Worm (Caenorhabditis elegans) whole organism, L1 larva: ENCODE results near the gene F10D7.5.

ENCODE experiments used
- C16A3.4 ChIP-seq: fragments of 150-350 bp; optimal IDR thresholded peaks from 2 replicates; lab custom pipeline; 2014; ENCODE audit warnings: missing biosample characterization, missing genetic modification characterization
- F16B12.6 ChIP-seq: fragments of 150-350 bp; optimal IDR thresholded peaks from 2 replicates; lab custom pipeline; 2014; ENCODE audit warnings: missing biosample characterization, missing genetic modification characterization
- alr-1 ChIP-seq: fragments of 200-800 bp; sonication (Bioruptor generic); optimal IDR thresholded peaks from 2 replicates; lab custom pipeline; 2018; ENCODE audit warnings: borderline replicate concordance, mild to moderate bottlenecking, missing genetic modification characterization, missing compliant biosample characterization
- aly-2 ChIP-seq: fragments of 150-350 bp; optimal IDR thresholded peaks from 2 replicates; lab custom pipeline; 2014; ENCODE audit warnings: missing biosample characterization, missing genetic modification characterization
- ama-1 ChIP-seq: fragments of 150-350 bp; optimal IDR thresholded peaks from 2 replicates; lab custom pipeline; 2014
- blmp-1 ChIP-seq: fragments of 150-350 bp; optimal IDR thresholded peaks from 2 replicates; lab custom pipeline; 2014; ENCODE audit warnings: missing biosample characterization, missing genetic modification characterization
- ceh-63 ChIP-seq: fragments of 200-800 bp; sonication (Bioruptor generic); optimal IDR thresholded peaks from 2 replicates; lab custom pipeline; 2018; ENCODE audit warnings: mild to moderate bottlenecking, missing genetic modification characterization, missing compliant biosample characterization
- ceh-8 ChIP-seq: fragments of 200-800 bp; sonication (Bioruptor generic); optimal IDR thresholded peaks from 2 replicates; lab custom pipeline; 2018; ENCODE audit warnings: mild to moderate bottlenecking, missing genetic modification characterization, moderate library complexity, missing compliant biosample characterization
- ceh-90 ChIP-seq: sonication (generic microtip); optimal IDR thresholded peaks from 2 replicates; lab custom pipeline; 2016; ENCODE audit warnings: missing genetic modification characterization, missing compliant biosample characterization
- ces-1 ChIP-seq: fragments of 150-350 bp; optimal IDR thresholded peaks from 2 replicates; lab custom pipeline; 2014; ENCODE audit warnings: missing biosample characterization, missing genetic modification reagents, missing genetic modification characterization
- efl-1 ChIP-seq, 4 experiments: fragments of 150-350 bp; optimal IDR thresholded peaks in 3 of 4; peaks in 1 of 4; 1 replicate in 1 of 4; 2 replicates in 3 of 4; lab custom pipeline; 2014; ENCODE audit warnings: missing biosample characterization in 2 of 4, missing genetic modification characterization in 2 of 4, missing genetic modification reagents in 2 of 4
- efl-3 ChIP-seq: fragments of 200-800 bp; sonication (Bioruptor generic); optimal IDR thresholded peaks from 2 replicates; lab custom pipeline; 2018; ENCODE audit warnings: mild to moderate bottlenecking, missing genetic modification characterization, missing compliant biosample characterization
- egl-13 ChIP-seq: sonication (generic microtip); optimal IDR thresholded peaks from 2 replicates; lab custom pipeline; 2016; ENCODE audit warnings: missing genotype, missing genetic modification reagents, missing genetic modification characterization, missing compliant biosample characterization
- egl-27 ChIP-seq, 2 experiments: fragments of 150-350 bp in 1 of 2; sonication (generic microtip); optimal IDR thresholded peaks; 3 replicates each; lab custom pipeline; 2017 to 2018; ENCODE audit warnings: missing biosample characterization in 2 of 2, missing genetic modification characterization in 2 of 2, missing genetic modification reagents in 2 of 2
- hlh-17 ChIP-seq: fragments of 200-800 bp; sonication (Bioruptor generic); optimal IDR thresholded peaks from 2 replicates; lab custom pipeline; 2018; ENCODE audit warnings: missing genetic modification characterization, mild to moderate bottlenecking, missing compliant biosample characterization, moderate library complexity, borderline replicate concordance
- lin-35 ChIP-seq, 2 experiments: fragments of 150-350 bp; optimal IDR thresholded peaks; 2 replicates each; lab custom pipeline; 2014; ENCODE audit warnings: missing biosample characterization in 2 of 2, missing genetic modification characterization in 2 of 2, missing genetic modification reagents in 2 of 2
- lir-3 ChIP-seq: sonication (generic microtip); optimal IDR thresholded peaks from 2 replicates; lab custom pipeline; 2016; ENCODE audit warnings: mild to moderate bottlenecking, missing genetic modification characterization, moderate library complexity, missing compliant biosample characterization; ENCODE audit not compliant: poor library complexity
- mef-2 ChIP-seq: fragments of 150-350 bp; optimal IDR thresholded peaks from 2 replicates; lab custom pipeline; 2014; ENCODE audit warnings: missing biosample characterization, missing genetic modification characterization
- nhr-19 ChIP-seq: fragments of 200-800 bp; sonication (Bioruptor generic); conservative IDR thresholded peaks from 2 replicates; pipeline ENCODE4 v1.3.6; 2022; ENCODE audit warnings: missing genetic modification characterization, missing compliant biosample characterization
- nhr-20 ChIP-seq: sonication (generic microtip); optimal IDR thresholded peaks from 2 replicates; lab custom pipeline; 2016; ENCODE audit warnings: mild to moderate bottlenecking, missing genetic modification characterization, missing compliant biosample characterization
- nhr-77 ChIP-seq: fragments of 150-350 bp; optimal IDR thresholded peaks from 2 replicates; lab custom pipeline; 2014; ENCODE audit warnings: missing biosample characterization, missing genetic modification characterization
- skn-1 ChIP-seq: fragments of 150-350 bp; optimal IDR thresholded peaks from 2 replicates; lab custom pipeline; 2014; ENCODE audit warnings: missing biosample characterization, missing genetic modification characterization
- sptf-1 ChIP-seq: fragments of 150-350 bp; optimal IDR thresholded peaks from 2 replicates; lab custom pipeline; 2014; ENCODE audit warnings: missing biosample characterization, missing genetic modification characterization
- tlp-1 ChIP-seq: fragments of 150-350 bp; optimal IDR thresholded peaks from 2 replicates; lab custom pipeline; 2014; ENCODE audit warnings: missing biosample characterization, missing genetic modification characterization
- unc-130 ChIP-seq: fragments of 150-350 bp; optimal IDR thresholded peaks from 2 replicates; lab custom pipeline; 2017; ENCODE audit warnings: missing biosample characterization, missing genetic modification characterization, inconsistent platforms
- unc-62 ChIP-seq: fragments of 150-350 bp; optimal IDR thresholded peaks from 2 replicates; lab custom pipeline; 2014; ENCODE audit warnings: missing biosample characterization, missing genetic modification reagents, missing genetic modification characterization
- unc-86 ChIP-seq: sonication (generic microtip); optimal IDR thresholded peaks from 2 replicates; lab custom pipeline; 2016; ENCODE audit warnings: missing genetic modification characterization, missing compliant biosample characterization
- vab-15 ChIP-seq: sonication (generic microtip); optimal IDR thresholded peaks from 2 replicates; lab custom pipeline; 2017; ENCODE audit warnings: missing genotype, mild to moderate bottlenecking, missing genetic modification characterization, missing compliant biosample characterization
- zag-1 ChIP-seq: fragments of 150-350 bp; optimal IDR thresholded peaks from 2 replicates; lab custom pipeline; 2014; ENCODE audit warnings: missing biosample characterization, missing genetic modification characterization
- zip-4 ChIP-seq: fragments of 200-800 bp; sonication (Bioruptor generic); optimal IDR thresholded peaks from 2 replicates; lab custom pipeline; 2018; ENCODE audit warnings: mild to moderate bottlenecking, missing genetic modification characterization, moderate library complexity, missing compliant biosample characterization
- ztf-11 ChIP-seq, 2 experiments: sonication (generic microtip); optimal IDR thresholded peaks; 2 replicates each; lab custom pipeline; 2016 to 2017; ENCODE audit warnings: missing genetic modification characterization in 2 of 2, missing biosample characterization in 1 of 2, missing compliant biosample characterization in 1 of 2

Gene F10D7.5

ce11 chrX:17417505-17418004, 26.1 kb upstream of the F10D7.5 start (continued):
- no peak for TF ChIP-seq efl-1 (optimal IDR thresholded peaks at IDR 0.05; lab: Kevin White, UChicago)
- peak in 1 of 2 experiments; percentile 68 for TF ChIP-seq efl-1 (GFP tag; optimal IDR thresholded peaks at IDR 0.05 in 1 of 2; lab: Kevin White, UChicago)
- no peak for TF ChIP-seq egl-27 (tag; optimal IDR thresholded peaks at IDR 0.05; lab: Kevin White, UChicago)
- no peak for TF ChIP-seq aly-2 (tag; lab: Kevin White, UChicago)
- TF ChIP-seq ceh-8 (GFP tag; lab: Kevin White, UChicago): no peak
- TF ChIP-seq blmp-1 (tag; lab: Kevin White, UChicago): no peak
- no peak for TF ChIP-seq nhr-77 (tag; lab: Kevin White, UChicago)
- no peak for TF ChIP-seq efl-3 (GFP tag; lab: Kevin White, UChicago)
- TF ChIP-seq unc-62 (GFP tag; lab: Kevin White, UChicago): no peak

- TF ChIP-seq ceh-90 (tag; lab: Kevin White, UChicago) (no peak), alr-1 (tag; lab: Kevin White, UChicago) (no peak), C16A3.4 (tag; lab: Kevin White, UChicago) (no peak), nhr-19 (GFP tag; lab: Robert Waterston, UW) (no peak), hlh-17 (GFP tag; lab: Kevin White, UChicago) (no peak), ceh-63 (GFP tag; lab: Kevin White, UChicago) (no peak), lin-35 (GFP tag; optimal IDR thresholded peaks at IDR 0.05; lab: Kevin White, UChicago) (no peak), skn-1 (tag; lab: Kevin White, UChicago) (no peak), sptf-1 (no peak), lir-3 (no peak)
- TF ChIP-seq, all 84 proteins: peak for 0
Measured at ce11 chrX:17413868-17414267, 22.5 kb upstream of the F10D7.5 start, which contains the start of gene crb-1. crb-1 (minus strand) TSS chrX:17414014.

- TF ChIP-seq unc-130: no peak
- TF ChIP-seq efl-1 (optimal IDR thresholded peaks at IDR 0.05; lab: Kevin White, UChicago): no peak
- peak in 1 of 2 experiments; percentile 91 for TF ChIP-seq efl-1 (GFP tag; optimal IDR thresholded peaks at IDR 0.05 in 1 of 2; lab: Kevin White, UChicago)
- TF ChIP-seq egl-13 (tag; lab: Kevin White, UChicago): no peak
- no peak for TF ChIP-seq zip-4 (GFP tag; lab: Kevin White, UChicago)
- TF ChIP-seq ama-1 (lab: Kevin White, UChicago): no peak
- TF ChIP-seq ces-1 (GFP tag; lab: Kevin White, UChicago): no peak
Measured at ce11 chrX:17412642-17413041, 21.2 kb upstream of the F10D7.5 start.

- no peak for TF ChIP-seq efl-3 (GFP tag; lab: Kevin White, UChicago)
- peak; percentile 55 for TF ChIP-seq F16B12.6
- no peak for TF ChIP-seq efl-1 (optimal IDR thresholded peaks at IDR 0.05; lab: Kevin White, UChicago)
- peak in 1 of 2 experiments; percentile 87 for TF ChIP-seq efl-1 (GFP tag; optimal IDR thresholded peaks at IDR 0.05 in 1 of 2; lab: Kevin White, UChicago)
- peak in 1 of 2 experiments; percentile 8 for TF ChIP-seq lin-35 (GFP tag; optimal IDR thresholded peaks at IDR 0.05; lab: Kevin White, UChicago)
Measured at ce11 chrX:17408855-17409254, 17.4 kb upstream of the F10D7.5 start.

- no peak for TF ChIP-seq unc-86 (tag; lab: Kevin White, UChicago)
Measured at ce11 chrX:17403058-17403457, 11.6 kb upstream of the F10D7.5 start.

- TF ChIP-seq ztf-11 (tag; optimal IDR thresholded peaks at IDR 0.05; lab: Kevin White, UChicago) (no peak), nhr-20 (tag; lab: Kevin White, UChicago) (no peak), zag-1 (tag; lab: Kevin White, UChicago) (no peak)
Measured at ce11 chrX:17401264-17401663, 9.8 kb upstream of the F10D7.5 start, which contains the start of gene F11C7.6. F11C7.6 (plus strand) TSS chrX:17401564.

ce11 chrX:17400425-17400824, 9.0 kb upstream of the F10D7.5 start:
- no peak for TF ChIP-seq mef-2 (tag; lab: Kevin White, UChicago)
- TF ChIP-seq vab-15 (tag; lab: Kevin White, UChicago): no peak
- TF ChIP-seq tlp-1 (tag; lab: Kevin White, UChicago): no peak
- TF ChIP-seq, all 84 proteins: peak for 0
